Worm (Caenorhabditis elegans) whole organism, L4 larva: ENCODE data around the gene R02D5.3.

Experiments used
- F10B5.3 ChIP-seq: sonication (generic microtip); optimal IDR thresholded peaks from 2 replicates; lab custom pipeline; 2016; ENCODE audit warnings: mild to moderate bottlenecking, missing genetic modification characterization, missing compliant biosample characterization
- F37D6.2 ChIP-seq: sonication (generic microtip); optimal IDR thresholded peaks from 2 replicates; lab custom pipeline; 2016; ENCODE audit warnings: mild to moderate bottlenecking, missing genetic modification characterization, missing compliant biosample characterization
- F44E2.7 ChIP-seq: fragments of 200-800 bp; sonication (Bioruptor generic); IDR thresholded peaks from 2 replicates; pipeline ENCODE4 v2.1.2; 2022; ENCODE audit warnings: missing genetic modification characterization, missing compliant biosample characterization
- R02D3.7 ChIP-seq: fragments of 150-350 bp; sonication (generic microtip); optimal IDR thresholded peaks from 3 replicates; lab custom pipeline; 2014; ENCODE audit warnings: missing biosample characterization, missing genetic modification characterization
- T26A8.4 ChIP-seq: fragments of 200-800 bp; sonication (Bioruptor generic); IDR thresholded peaks from 2 replicates; pipeline ENCODE4 v1.3.6; 2022; ENCODE audit warnings: missing genetic modification characterization, missing compliant biosample characterization
- Y48G9A.11 ChIP-seq: fragments of 200-800 bp; sonication (Bioruptor generic); IDR thresholded peaks from 2 replicates; pipeline ENCODE4 v1.3.6; 2022; ENCODE audit warnings: missing genetic modification reagents, missing genetic modification characterization, missing compliant biosample characterization
- Y75B8A.6 ChIP-seq: fragments of 200-800 bp; sonication (Bioruptor generic); IDR thresholded peaks from 2 replicates; pipeline ENCODE4 v1.3.6; 2022; ENCODE audit warnings: missing genetic modification reagents, missing genetic modification characterization, missing compliant biosample characterization
- ZK337.2 ChIP-seq: fragments of 200-800 bp; sonication (Bioruptor generic); IDR thresholded peaks from 2 replicates; pipeline ENCODE4 v1.3.6; 2022; ENCODE audit warnings: missing genetic modification reagents, missing genetic modification characterization, missing compliant biosample characterization
- ceh-44 ChIP-seq: fragments of 200-800 bp; sonication (Bioruptor generic); IDR thresholded peaks from 2 replicates; pipeline ENCODE4 v1.3.6; 2022; ENCODE audit warnings: missing genetic modification reagents, missing genetic modification characterization, missing compliant biosample characterization
- ceh-82 ChIP-seq: sonication (generic microtip); optimal IDR thresholded peaks from 2 replicates; lab custom pipeline; 2017; ENCODE audit warnings: missing biosample characterization, missing genetic modification characterization
- daf-12 ChIP-seq: fragments of 150-350 bp; optimal IDR thresholded peaks from 2 replicates; lab custom pipeline; 2014; ENCODE audit warnings: missing biosample characterization, missing genetic modification reagents, missing genetic modification characterization
- daf-16 ChIP-seq, 3 experiments: sonication (generic microtip); optimal IDR thresholded peaks; 2 replicates each; lab custom pipeline; 2016 to 2017; ENCODE audit warnings: missing genetic modification characterization in 3 of 3, missing genetic modification reagents in 3 of 3, mild to moderate bottlenecking in 2 of 3, missing compliant biosample characterization in 2 of 3, missing biosample characterization in 1 of 3, moderate library complexity in 1 of 3
- daf-19 ChIP-seq: fragments of 200-800 bp; sonication (Bioruptor generic); conservative IDR thresholded peaks from 2 replicates; pipeline ENCODE4 v1.3.6; 2022; ENCODE audit warnings: missing genetic modification characterization, missing compliant biosample characterization
- daf-8 ChIP-seq: fragments of 200-800 bp; sonication (Bioruptor generic); IDR thresholded peaks from 2 replicates; pipeline ENCODE4 v1.3.6; 2022; ENCODE audit warnings: missing genetic modification characterization, missing compliant biosample characterization
- dmd-6 ChIP-seq: fragments of 200-800 bp; sonication (Bioruptor generic); IDR thresholded peaks from 2 replicates; pipeline ENCODE4 v1.3.6; 2022; ENCODE audit warnings: missing genetic modification reagents, missing genetic modification characterization, missing compliant biosample characterization
- dve-1 ChIP-seq: sonication (generic microtip); optimal IDR thresholded peaks from 2 replicates; lab custom pipeline; 2017; ENCODE audit warnings: antibody characterized with exemption, mild to moderate bottlenecking, missing genetic modification characterization, missing compliant biosample characterization; ENCODE audit not compliant: insufficient read depth
- hif-1 ChIP-seq, 2 experiments: sonication (generic microtip); optimal IDR thresholded peaks; 2 replicates each; lab custom pipeline; 2016 to 2017; ENCODE audit warnings: missing compliant biosample characterization in 2 of 2, missing genetic modification characterization in 2 of 2, missing genetic modification reagents in 2 of 2, missing genotype in 2 of 2, mild to moderate bottlenecking in 1 of 2
- hlh-11 ChIP-seq: fragments of 200-800 bp; sonication (Bioruptor generic); optimal IDR thresholded peaks from 2 replicates; lab custom pipeline; 2018; ENCODE audit warnings: mild to moderate bottlenecking, missing genetic modification characterization, missing compliant biosample characterization
- hmg-1.1 ChIP-seq: fragments of 200-800 bp; sonication (Bioruptor generic); IDR thresholded peaks from 2 replicates; pipeline ENCODE4 v1.3.6; 2022; ENCODE audit warnings: missing genetic modification reagents, missing genetic modification characterization, missing compliant biosample characterization
- lin-39 ChIP-seq: fragments of 150-350 bp; optimal IDR thresholded peaks from 2 replicates; lab custom pipeline; 2014; ENCODE audit warnings: missing biosample characterization, missing genetic modification reagents, missing genetic modification characterization
- lir-3 ChIP-seq: sonication (generic microtip); optimal IDR thresholded peaks from 2 replicates; lab custom pipeline; 2016; ENCODE audit warnings: mild to moderate bottlenecking, missing genetic modification characterization, missing compliant biosample characterization
- madf-5 ChIP-seq, 2 experiments: fragments of 200-800 bp; sonication (Bioruptor generic); IDR thresholded peaks; 2 replicates each; pipeline ENCODE4 v1.3.6; 2022; ENCODE audit warnings: missing compliant biosample characterization in 2 of 2, missing genetic modification characterization in 2 of 2
- mxl-3 ChIP-seq: fragments of 200-800 bp; sonication (Bioruptor generic); optimal IDR thresholded peaks from 2 replicates; lab custom pipeline; 2018; ENCODE audit warnings: mild to moderate bottlenecking, missing genetic modification characterization, missing compliant biosample characterization
- nhr-11 ChIP-seq: fragments of 150-350 bp; optimal IDR thresholded peaks from 2 replicates; lab custom pipeline; 2014; ENCODE audit warnings: missing biosample characterization, missing genetic modification characterization
- nhr-111 ChIP-seq: fragments of 200-800 bp; sonication (Bioruptor generic); optimal IDR thresholded peaks from 2 replicates; lab custom pipeline; 2018; ENCODE audit warnings: mild to moderate bottlenecking, missing genetic modification characterization, missing compliant biosample characterization
- nhr-28 ChIP-seq: fragments of 150-350 bp; optimal IDR thresholded peaks from 2 replicates; lab custom pipeline; 2014; ENCODE audit warnings: missing biosample characterization, missing genetic modification characterization
- nhr-41 ChIP-seq: fragments of 200-800 bp; sonication (Bioruptor generic); IDR thresholded peaks from 2 replicates; pipeline ENCODE4 v1.3.6; 2022; ENCODE audit warnings: missing genetic modification reagents, missing genetic modification characterization, missing compliant biosample characterization
- nhr-48 ChIP-seq: sonication (generic microtip); optimal IDR thresholded peaks from 2 replicates; lab custom pipeline; 2016; ENCODE audit warnings: mild to moderate bottlenecking, missing genetic modification characterization, missing compliant biosample characterization
- nhr-6 ChIP-seq: fragments of 150-350 bp; optimal IDR thresholded peaks from 2 replicates; lab custom pipeline; 2014; ENCODE audit warnings: missing biosample characterization, missing genetic modification characterization
- nhr-77 ChIP-seq: fragments of 150-350 bp; optimal IDR thresholded peaks from 2 replicates; lab custom pipeline; 2014; ENCODE audit warnings: missing biosample characterization, missing genetic modification characterization
- pha-4 ChIP-seq, 2 experiments: fragments of 150-350 bp in 1 of 2; fragments of 200-800 bp in 1 of 2; sonication (Bioruptor generic) in 1 of 2; IDR thresholded peaks in 1 of 2; optimal IDR thresholded peaks in 1 of 2; 2 replicates each; pipeline versions ENCODE4 v1.3.6 to Lab custom; 2014 to 2022; ENCODE audit warnings: missing genetic modification characterization in 2 of 2, missing genetic modification reagents in 2 of 2, missing biosample characterization in 1 of 2, missing compliant biosample characterization in 1 of 2
- php-3 ChIP-seq: fragments of 200-800 bp; sonication (Bioruptor generic); IDR thresholded peaks from 2 replicates; pipeline ENCODE4 v1.3.6; 2022; ENCODE audit warnings: missing genetic modification reagents, missing genetic modification characterization, missing compliant biosample characterization
- pqm-1 ChIP-seq: sonication (generic microtip); optimal IDR thresholded peaks from 2 replicates; lab custom pipeline; 2017; ENCODE audit warnings: missing biosample characterization, missing genetic modification characterization
- rbr-2 ChIP-seq: sonication (generic microtip); optimal IDR thresholded peaks from 2 replicates; lab custom pipeline; 2016; ENCODE audit warnings: missing genotype, missing genetic modification characterization, missing compliant biosample characterization
- sdz-12 ChIP-seq: fragments of 200-800 bp; sonication (Bioruptor generic); optimal IDR thresholded peaks from 2 replicates; lab custom pipeline; 2018; ENCODE audit warnings: mild to moderate bottlenecking, missing genetic modification characterization, missing compliant biosample characterization
- tag-97 ChIP-seq: fragments of 200-800 bp; sonication (Bioruptor generic); IDR thresholded peaks from 2 replicates; pipeline ENCODE4 v1.3.6; 2022; ENCODE audit warnings: missing genetic modification characterization, missing compliant biosample characterization
- unc-39 ChIP-seq: sonication (generic microtip); optimal IDR thresholded peaks from 2 replicates; lab custom pipeline; 2017; ENCODE audit warnings: missing biosample characterization, missing genetic modification characterization
- unc-62 ChIP-seq, 3 experiments: fragments of 150-350 bp in 1 of 3; sonication (generic microtip); optimal IDR thresholded peaks in 2 of 3; peaks in 1 of 3; 1 replicate in 1 of 3; 2 replicates in 2 of 3; lab custom pipeline; 2014 to 2017; ENCODE audit warnings: missing biosample characterization in 3 of 3, missing genetic modification characterization in 3 of 3, missing genetic modification reagents in 3 of 3, missing genotype in 1 of 3
- zag-1 ChIP-seq: fragments of 150-350 bp; optimal IDR thresholded peaks from 2 replicates; lab custom pipeline; 2014; ENCODE audit warnings: missing biosample characterization, missing genetic modification characterization
- ztf-11 ChIP-seq: fragments of 150-350 bp; optimal IDR thresholded peaks from 2 replicates; lab custom pipeline; 2014; ENCODE audit warnings: missing biosample characterization, missing genetic modification characterization
- ztf-7 ChIP-seq: fragments of 150-350 bp; optimal IDR thresholded peaks from 2 replicates; lab custom pipeline; 2014; ENCODE audit warnings: missing biosample characterization, missing genetic modification characterization

Gene R02D5.3

ce11 chrV:14482728-14483210 lies at the start of gene R02D5.3:
TSS of gene R02D5.3 (plus strand) at chrV:14483160.
- TF ChIP-seq ZK337.2 (GFP tag; lab: Robert Waterston, UW), result no peak
- TF ChIP-seq dve-1 (tag; lab: Kevin White, UChicago), result peak; percentile 52
- TF ChIP-seq pqm-1 (tag; lab: Kevin White, UChicago), result peak; percentile 38
- TF ChIP-seq madf-5 (GFP tag; IDR thresholded peaks at IDR 0.05; lab: Robert Waterston, UW), result no peak
- TF ChIP-seq ceh-44 (GFP tag; lab: Robert Waterston, UW), result no peak
- no peak for TF ChIP-seq mxl-3 (GFP tag; lab: Kevin White, UChicago)
- TF ChIP-seq daf-12, result no peak
- peak; percentile 90 for TF ChIP-seq nhr-28 (tag; lab: Kevin White, UChicago)
- TF ChIP-seq T26A8.4 (GFP tag; lab: Robert Waterston, UW), result no peak
- no peak for TF ChIP-seq Y48G9A.11 (GFP tag; lab: Robert Waterston, UW)
- peak; percentile 32; the same call in 1 of the 2 replicates for TF ChIP-seq dmd-6 (GFP tag; lab: Robert Waterston, UW)
- TF ChIP-seq R02D3.7 (tag; lab: Kevin White, UChicago), result no peak
- TF ChIP-seq sdz-12, result no peak
- TF ChIP-seq lin-39 (tag; lab: Kevin White, UChicago), result no peak
- TF ChIP-seq nhr-11 (tag; lab: Kevin White, UChicago), result no peak
- no peak for TF ChIP-seq nhr-48
- TF ChIP-seq daf-16 (GFP tag; optimal IDR thresholded peaks at IDR 0.05; lab: Kevin White, UChicago), result no peak
- TF ChIP-seq daf-16 (tag; optimal IDR thresholded peaks at IDR 0.05; lab: Kevin White, UChicago), result peak; percentile 32
- TF ChIP-seq, all 104 proteins: peak for 5

- TF ChIP-seq ceh-82 (tag; lab: Kevin White, UChicago), result no peak
- no peak for TF ChIP-seq hlh-11 (tag; lab: Kevin White, UChicago)
- TF ChIP-seq nhr-41 (GFP tag; lab: Robert Waterston, UW), result no peak
- no peak for TF ChIP-seq ztf-7
- no peak for TF ChIP-seq ztf-11 (tag; lab: Kevin White, UChicago)
- no peak for TF ChIP-seq F10B5.3 (tag; lab: Kevin White, UChicago)
- no peak for TF ChIP-seq rbr-2 (tag; lab: Kevin White, UChicago)
- no peak for TF ChIP-seq unc-39 (tag; lab: Kevin White, UChicago)
- TF ChIP-seq ceh-44 (GFP tag; lab: Robert Waterston, UW), result no peak
- TF ChIP-seq dve-1 (tag; lab: Kevin White, UChicago), result no peak
- no peak for TF ChIP-seq unc-62 (GFP tag; optimal IDR thresholded peaks at IDR 0.05 in 1 of 2; lab: Kevin White, UChicago)
- no peak for TF ChIP-seq unc-62 (tag; optimal IDR thresholded peaks at IDR 0.05; lab: Kevin White, UChicago)
- no peak for TF ChIP-seq F44E2.7 (GFP tag; lab: Robert Waterston, UW)
- TF ChIP-seq nhr-77 (tag; lab: Kevin White, UChicago), result no peak
- TF ChIP-seq pha-4 (GFP tag; IDR thresholded peaks at IDR 0.05; lab: Robert Waterston, UW), result no peak
- TF ChIP-seq pha-4 (tag; optimal IDR thresholded peaks at IDR 0.05; lab: Kevin White, UChicago), result no peak
- no peak for TF ChIP-seq nhr-111 (GFP tag; lab: Kevin White, UChicago)
- no peak for TF ChIP-seq hif-1 (tag; optimal IDR thresholded peaks at IDR 0.05; lab: Kevin White, UChicago)
These were observed 49.4 kb upstream of the R02D5.3 start for ce11 chrV:14433584-14433983.

ce11 chrV:14436195-14436594 lies 46.8 kb upstream of the R02D5.3 start:
- no peak for TF ChIP-seq zag-1 (tag; lab: Kevin White, UChicago)
- no peak for TF ChIP-seq daf-12
- TF ChIP-seq nhr-6, result no peak
- TF ChIP-seq php-3 (GFP tag; lab: Robert Waterston, UW), result no peak
- no peak for TF ChIP-seq hmg-1.1
- TF ChIP-seq Y75B8A.6 (GFP tag; lab: Robert Waterston, UW), result no peak
- TF ChIP-seq lir-3 (tag; lab: Kevin White, UChicago), result no peak
- TF ChIP-seq daf-8 (GFP tag; lab: Robert Waterston, UW), result no peak
- no peak for TF ChIP-seq tag-97 (GFP tag; lab: Robert Waterston, UW)
- no peak for TF ChIP-seq F37D6.2 (tag; lab: Kevin White, UChicago)
- no peak for TF ChIP-seq daf-19
